Worm (Caenorhabditis elegans): ENCODE measurements around the gene twk-5.

The twk-5 gene

DNA sequence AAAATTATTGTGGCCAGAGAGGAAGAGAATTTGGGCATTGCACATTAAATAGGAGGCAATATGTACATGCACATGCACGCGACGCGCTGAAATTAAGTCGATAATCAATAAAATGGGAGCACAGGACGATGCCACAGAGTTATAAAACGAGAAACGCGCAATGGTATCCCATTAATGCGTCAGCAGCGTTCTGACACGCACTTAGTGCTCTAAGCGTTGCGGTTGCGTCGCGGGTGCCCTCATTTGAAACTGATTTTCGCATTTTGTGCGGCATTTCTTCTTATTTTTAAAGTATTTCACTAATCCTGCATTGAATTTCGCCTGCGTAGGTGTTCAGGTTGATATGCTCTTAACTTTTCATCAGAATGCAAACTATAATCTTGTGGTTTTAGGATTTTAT lies 32.1 kb downstream of the twk-5 start, which contains the start of gene rsp-1 (continued):
- TF ChIP-seq nhr-102 (tag; optimal IDR thresholded peaks at IDR 0.05) (peak; percentile 87), sdz-12 (GFP tag; optimal IDR thresholded peaks at IDR 0.05) (no peak), madf-5 (GFP tag; IDR thresholded peaks at IDR 0.05) (no peak), lin-1 (GFP tag; IDR thresholded peaks at IDR 0.05) (peak; percentile 80), tag-97 (GFP tag; IDR thresholded peaks at IDR 0.05) (no peak), mes-2 (tag; optimal IDR thresholded peaks at IDR 0.05; ENCODE audit: poor library complexity, severe bottlenecking) (peak; percentile 95), zfp-2 (tag; optimal IDR thresholded peaks at IDR 0.05) (peak; percentile 54), mdt-29 (GFP tag; IDR thresholded peaks at IDR 0.05) (0 out of 2 replicates have a peak, but pooled peaks have one; percentile 11), vab-7 (GFP tag; IDR thresholded peaks at IDR 0.05) (peak; percentile 46; the same call in 1 of the 2 replicates), duxl-1 (tag; optimal IDR thresholded peaks at IDR 0.05; ENCODE audit: poor library complexity) (peak; percentile 85), mxl-3 (GFP tag; optimal IDR thresholded peaks at IDR 0.05) (peak; percentile 78), F49E8.2 (tag; optimal IDR thresholded peaks at IDR 0.05; ENCODE audit: borderline replicate concordance) (peak; percentile 34), hif-1 (tag; optimal IDR thresholded peaks at IDR 0.05) (peak; percentile 3 to 79), dve-1 (tag; optimal IDR thresholded peaks at IDR 0.05; ENCODE audit: insufficient read depth) (peak; percentile 97), unc-39 (tag; optimal IDR thresholded peaks at IDR 0.05) (no peak), hmg-1.1 (GFP tag; IDR thresholded peaks at IDR 0.05) (peak; percentile 90), ztf-11 (tag; optimal IDR thresholded peaks at IDR 0.05) (no peak), ceh-32 (tag; optimal IDR thresholded peaks at IDR 0.05; ENCODE audit: poor library complexity) (no peak), lsy-2 (tag; optimal IDR thresholded peaks at IDR 0.05) (peak; percentile 74 to 94), lin-13 (GFP tag; optimal IDR thresholded peaks at IDR 0.05) (peak; percentile 93), mdl-1 (tag; optimal IDR thresholded peaks at IDR 0.05) (peak in 1 of 2 experiments; percentile 76), Y5F2A.4 (GFP tag; optimal IDR thresholded peaks at IDR 0.05) (no peak), spr-1 (tag; optimal IDR thresholded peaks at IDR 0.05) (peak; percentile 80), php-3 (GFP tag; IDR thresholded peaks at IDR 0.05) (peak; percentile 76), daf-8 (GFP tag; IDR thresholded peaks at IDR 0.05) (no peak), lin-15B (tag; optimal IDR thresholded peaks at IDR 0.05) (no peak), pqm-1 (tag; optimal IDR thresholded peaks at IDR 0.05) (peak; percentile 41), daf-12 (tag; optimal IDR thresholded peaks at IDR 0.05) (no peak), nhr-10 (tag; optimal IDR thresholded peaks at IDR 0.05) (no peak), spr-3 (GFP tag; optimal IDR thresholded peaks at IDR 0.05) (peak; percentile 49), hlh-11 (tag; optimal IDR thresholded peaks at IDR 0.05) (peak; percentile 91), fos-1 (tag; optimal IDR thresholded peaks at IDR 0.05) (no peak), ceh-82 (tag; optimal IDR thresholded peaks at IDR 0.05) (no peak), snpc-1.2 (GFP tag; IDR thresholded peaks at IDR 0.05) (peak; percentile 53; the same call in 1 of the 2 replicates), ama-1 (optimal IDR thresholded peaks at IDR 0.05) (peak; percentile 35), T20F7.1 (GFP tag; optimal IDR thresholded peaks at IDR 0.05) (peak; percentile 90), nhr-237 (tag; optimal IDR thresholded peaks at IDR 0.05) (no peak), lin-38 (GFP tag; IDR thresholded peaks at IDR 0.05) (peak; percentile 89), mxl-2 (GFP tag; conservative IDR thresholded peaks at IDR 0.05) (no peak), F10B5.3 (tag; optimal IDR thresholded peaks at IDR 0.05) (peak; percentile 41), jun-1 (tag; optimal IDR thresholded peaks at IDR 0.05) (peak; percentile 72), nhr-111 (GFP tag; optimal IDR thresholded peaks at IDR 0.05) (no peak), gei-8 (GFP tag; optimal IDR thresholded peaks at IDR 0.05) (no peak), lin-29 (GFP tag; IDR thresholded peaks at IDR 0.05) (peak; percentile 64; the same call in 1 of the 2 replicates), Y75B8A.6 (GFP tag; IDR thresholded peaks at IDR 0.05) (no peak), ces-1 (GFP tag; optimal IDR thresholded peaks at IDR 0.05) (no peak), nhr-42 (GFP tag; IDR thresholded peaks at IDR 0.05) (peak; percentile 89), hlh-30 (tag; optimal IDR thresholded peaks at IDR 0.05; ENCODE audit: insufficient read depth) (peak; percentile 85), zip-2 (tag; optimal IDR thresholded peaks at IDR 0.05) (peak; percentile 55), egl-43 (GFP tag; IDR thresholded peaks at IDR 0.05) (peak; percentile 73; the same call in 1 of the 2 replicates)
